Fruit fly (Drosophila melanogaster) whole organism, wandering third instar larva: ENCODE data around the gene Sfmbt.

Experiments
- CG9705 ChIP-seq: fragments of 200-800 bp; sonication (Bioruptor generic); optimal IDR thresholded peaks from 2 replicates; lab custom pipeline; 2018; ENCODE audit warnings: missing biosample characterization, mild to moderate bottlenecking, missing genetic modification characterization
- CrebA ChIP-seq: fragments of 200-800 bp; sonication (Bioruptor generic); optimal IDR thresholded peaks from 2 replicates; lab custom pipeline; 2016; ENCODE audit warnings: missing biosample characterization, mild to moderate bottlenecking, missing genetic modification characterization, borderline replicate concordance
- Dif ChIP-seq: fragments of 200-275, 200-300 bp; sonication (Bioruptor generic); optimal IDR thresholded peaks from 2 replicates; lab custom pipeline; 2018; ENCODE audit warnings: missing biosample characterization, missing genetic modification characterization; ENCODE audit not compliant: partially characterized antibody
- HLH106 ChIP-seq: fragments of 200-800 bp; optimal IDR thresholded peaks from 3 replicates; lab custom pipeline; 2019; ENCODE audit warnings: missing biosample characterization, mild to moderate bottlenecking, missing genetic modification characterization, moderate library complexity
- Hr78 ChIP-seq: fragments of >200 bp; optimal IDR thresholded peaks from 2 replicates; lab custom pipeline; 2017; ENCODE audit warnings: missing biosample characterization, missing genetic modification characterization
- Hr83 ChIP-seq: fragments of 200-300 bp; sonication (Bioruptor generic); optimal IDR thresholded peaks from 2 replicates; lab custom pipeline; 2016; ENCODE audit warnings: missing biosample characterization, mild to moderate bottlenecking, missing genetic modification characterization, moderate library complexity; ENCODE audit not compliant: poor library complexity, severe bottlenecking
- Jra ChIP-seq: sonication (Bioruptor generic); optimal IDR thresholded peaks from 2 replicates; lab custom pipeline; 2016; ENCODE audit warnings: missing biosample characterization, missing genetic modification characterization
- Mio ChIP-seq: sonication (Bioruptor generic); optimal IDR thresholded peaks from 2 replicates; lab custom pipeline; 2016; ENCODE audit warnings: missing biosample characterization, missing genetic modification characterization
- Myc ChIP-seq: fragments of >200 bp; optimal IDR thresholded peaks from 2 replicates; lab custom pipeline; 2017
- OdsH ChIP-seq: fragments of 200-800 bp; sonication (Bioruptor generic); optimal IDR thresholded peaks from 2 replicates; lab custom pipeline; 2016; ENCODE audit warnings: missing biosample characterization, mild to moderate bottlenecking, missing genetic modification characterization
- Rel ChIP-seq, 2 experiments: fragments of 200-800 bp; sonication (Bioruptor generic) in 1 of 2; optimal IDR thresholded peaks; 2 replicates in 1 of 2; 3 replicates in 1 of 2; lab custom pipeline; 2016 to 2019; ENCODE audit warnings: mild to moderate bottlenecking in 2 of 2, missing biosample characterization in 2 of 2, missing genetic modification characterization in 2 of 2, moderate library complexity in 1 of 2
- Sp1 ChIP-seq: fragments of 200-800 bp; sonication (Bioruptor generic); optimal IDR thresholded peaks from 3 replicates; lab custom pipeline; 2019; ENCODE audit warnings: missing biosample characterization, mild to moderate bottlenecking, missing genetic modification characterization, moderate library complexity
- Vsx2 ChIP-seq: fragments of 200-300, 225-300 bp; sonication (Bioruptor generic); optimal IDR thresholded peaks from 2 replicates; lab custom pipeline; 2018; ENCODE audit warnings: missing biosample characterization, missing genetic modification characterization; ENCODE audit not compliant: partially characterized antibody
- brk ChIP-seq: fragments of 200-800 bp; sonication (Bioruptor generic); optimal IDR thresholded peaks from 2 replicates; lab custom pipeline; 2016; ENCODE audit warnings: missing biosample characterization, mild to moderate bottlenecking, missing genetic modification characterization
- dl ChIP-seq, 2 experiments: fragments of 175-275, 200-275 bp in 1 of 2; fragments of 200-275 bp in 1 of 2; sonication (Bioruptor generic); optimal IDR thresholded peaks; lab custom pipeline; 2018; ENCODE audit warnings: mild to moderate bottlenecking in 2 of 2, missing biosample characterization in 2 of 2, missing genetic modification characterization in 2 of 2, moderate library complexity in 2 of 2; ENCODE audit not compliant: partially characterized antibody in 2 of 2, insufficient read depth in 1 of 2
- dmrt93B ChIP-seq: fragments of 200-800 bp; sonication (Bioruptor generic); optimal IDR thresholded peaks from 2 replicates; lab custom pipeline; 2018; ENCODE audit warnings: missing biosample characterization, mild to moderate bottlenecking, missing genetic modification characterization
- dsf ChIP-seq: sonication (Bioruptor generic); optimal IDR thresholded peaks from 2 replicates; lab custom pipeline; 2016; ENCODE audit warnings: missing biosample characterization, missing genetic modification characterization, borderline replicate concordance
- ey ChIP-seq: fragments of 200-800 bp; sonication (Bioruptor generic); optimal IDR thresholded peaks from 2 replicates; lab custom pipeline; 2016; ENCODE audit warnings: missing biosample characterization, missing genetic modification characterization
- foxo ChIP-seq, 2 experiments: fragments of 200-800 bp; sonication (Bioruptor generic); optimal IDR thresholded peaks; 2 replicates in 1 of 2; 3 replicates in 1 of 2; lab custom pipeline; 2016 to 2017; ENCODE audit warnings: missing biosample characterization in 2 of 2, missing genetic modification characterization in 2 of 2
- fru ChIP-seq: fragments of 200-800 bp; sonication (Bioruptor generic); optimal IDR thresholded peaks from 3 replicates; lab custom pipeline; 2016; ENCODE audit warnings: missing biosample characterization, mild to moderate bottlenecking, missing genetic modification characterization
- h ChIP-seq: fragments of 200-800 bp; sonication (Bioruptor generic); optimal IDR thresholded peaks from 3 replicates; lab custom pipeline; 2016; ENCODE audit warnings: missing biosample characterization, mild to moderate bottlenecking, missing genetic modification characterization
- lola ChIP-seq: fragments of >200 bp; optimal IDR thresholded peaks from 2 replicates; lab custom pipeline; 2017; ENCODE audit warnings: missing biosample characterization, missing genetic modification characterization
- pan ChIP-seq: fragments of >200 bp; optimal IDR thresholded peaks from 2 replicates; lab custom pipeline; 2017
- rgr ChIP-seq: fragments of 200-800 bp; sonication (Bioruptor generic); optimal IDR thresholded peaks from 3 replicates; lab custom pipeline; 2016; ENCODE audit warnings: missing biosample characterization, mild to moderate bottlenecking, missing genetic modification characterization
- sv ChIP-seq: fragments of 200-800 bp; sonication (Bioruptor generic); optimal IDR thresholded peaks from 3 replicates; lab custom pipeline; 2016; ENCODE audit warnings: missing biosample characterization, missing genetic modification characterization
- tai ChIP-seq: sonication (Bioruptor generic); optimal IDR thresholded peaks from 2 replicates; lab custom pipeline; 2016; ENCODE audit warnings: missing biosample characterization, missing genetic modification characterization
- usp ChIP-seq: fragments of >200 bp; optimal IDR thresholded peaks from 2 replicates; lab custom pipeline; 2017; ENCODE audit warnings: missing biosample characterization, missing genetic modification characterization
- woc ChIP-seq: sonication (Bioruptor generic); optimal IDR thresholded peaks from 2 replicates; lab custom pipeline; 2016; ENCODE audit warnings: missing biosample characterization, mild to moderate bottlenecking, missing genetic modification characterization

The Sfmbt gene

DNA sequence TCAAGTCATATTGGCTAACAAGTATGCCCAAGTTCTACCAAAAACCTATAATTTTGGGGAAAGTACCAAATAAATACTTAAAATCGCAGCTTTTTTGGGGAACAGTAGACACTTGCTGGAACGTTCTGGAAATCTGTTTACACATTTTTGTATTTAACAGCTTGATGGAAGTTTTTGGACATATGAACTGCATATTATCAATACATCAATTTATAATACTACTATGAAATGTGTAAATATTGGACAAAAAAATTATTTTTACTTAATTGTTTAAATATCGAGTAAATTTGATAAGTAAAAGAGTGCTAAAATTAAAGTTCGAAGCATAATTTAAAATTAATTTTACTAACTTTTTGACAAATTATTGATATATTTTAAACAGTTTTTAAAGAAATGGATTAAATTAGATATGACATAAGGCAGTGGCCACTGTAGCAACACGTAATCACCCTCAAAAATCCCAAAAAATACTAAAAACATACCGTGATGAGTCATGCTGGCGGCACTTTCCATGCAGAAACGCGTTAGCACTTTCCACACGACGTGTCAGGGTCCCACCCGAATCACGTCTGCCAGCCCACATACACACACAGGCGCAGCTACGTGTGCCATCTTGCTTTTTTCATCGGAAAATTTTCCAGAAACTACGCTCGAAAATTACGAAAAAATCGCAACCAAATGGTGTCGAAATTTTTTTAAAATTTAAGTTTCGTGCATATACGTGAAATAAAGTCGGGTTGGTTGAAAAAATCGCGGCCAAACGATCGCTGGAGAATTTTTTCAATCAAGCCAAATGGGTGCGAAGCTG lies 11.4 kb downstream of the Sfmbt start, which contains the start of gene Sirt1 (continued):
- TF ChIP-seq woc (GFP tag; lab: Kevin White, UChicago) (peak; percentile 82), Mio (GFP tag; lab: Kevin White, UChicago) (no peak), Hr78 (GFP tag; lab: Kevin White, UChicago) (no peak), fru (GFP tag; lab: Kevin White, UChicago) (peak; percentile 59), brk (GFP tag; lab: Kevin White, UChicago) (no peak), Jra (GFP tag; lab: Kevin White, UChicago) (peak; percentile 80)

DNA sequence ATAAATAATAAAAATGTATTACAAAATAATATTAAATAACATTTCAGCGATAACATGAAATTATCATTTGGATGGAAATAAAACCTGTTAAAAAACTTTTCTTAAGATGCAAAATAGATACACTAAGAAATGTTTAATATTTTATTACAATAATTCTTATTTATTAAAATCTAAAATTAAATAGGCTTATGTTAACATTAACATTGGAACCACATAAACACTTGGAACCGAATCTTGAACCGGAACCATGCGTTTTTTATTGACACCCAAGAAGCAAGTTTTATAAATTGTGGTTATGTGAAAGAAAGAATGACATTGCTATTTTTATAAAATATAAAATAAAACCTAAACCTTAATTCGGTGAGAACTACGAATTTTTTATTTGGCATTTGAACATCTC lies 16.4 kb downstream of the Sfmbt start, which contains the start of gene kmg:
TSS of gene kmg (plus strand) at position 301 of the 400 bp plus-strand sequence.
- TF ChIP-seq Sp1 (GFP tag; lab: Kevin White, UChicago) (no peak), foxo (GFP tag; optimal IDR thresholded peaks at IDR 0.05; lab: Kevin White, UChicago) (no peak), CG9705 (GFP tag; lab: Kevin White, UChicago) (no peak), Vsx2 (GFP tag; lab: Kevin White, UChicago) (no peak), brk (GFP tag; lab: Kevin White, UChicago) (no peak), CrebA (GFP tag; lab: Kevin White, UChicago) (no peak), pan (lab: Kevin White, UChicago) (no peak), OdsH (GFP tag; lab: Kevin White, UChicago) (no peak), tai (GFP tag; lab: Kevin White, UChicago) (no peak), sv (GFP tag; lab: Kevin White, UChicago) (no peak), HLH106 (tag; lab: Kevin White, UChicago) (no peak), Rel (GFP tag; optimal IDR thresholded peaks at IDR 0.05; lab: Kevin White, UChicago) (no peak), Rel (tag; optimal IDR thresholded peaks at IDR 0.05; lab: Kevin White, UChicago) (no peak), lola (GFP tag; lab: Kevin White, UChicago) (no peak), fru (GFP tag; lab: Kevin White, UChicago) (no peak)
- TF ChIP-seq, all 38 proteins: peak for 0

DNA sequence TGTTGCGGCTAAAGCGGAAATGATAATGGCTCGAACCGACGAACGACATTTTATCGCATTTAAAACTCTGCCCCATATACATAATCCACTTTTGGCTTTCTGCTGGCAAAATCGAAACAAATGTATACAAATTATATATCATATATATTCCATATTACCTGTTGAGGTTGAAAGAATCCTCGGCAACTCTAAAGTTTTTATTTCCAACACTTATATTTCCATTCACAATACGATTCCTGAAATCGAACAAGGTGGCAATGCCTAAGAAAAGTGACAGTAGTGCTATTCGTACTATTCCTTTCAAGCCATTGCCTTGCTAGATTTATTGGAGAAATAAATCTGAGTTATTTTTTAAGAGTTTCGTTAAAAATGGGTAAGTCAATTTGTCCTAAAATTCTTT lies 18.1 kb downstream of the Sfmbt start, which contains the start of gene Pk34A:
TSS of gene Pk34A (plus strand) at position 301 of the 400 bp plus-strand sequence.
- TF ChIP-seq Mio (GFP tag; lab: Kevin White, UChicago) (no peak), brk (GFP tag; lab: Kevin White, UChicago) (no peak), Hr83 (GFP tag; lab: Kevin White, UChicago) (no peak), lola (GFP tag; lab: Kevin White, UChicago) (no peak), rgr (GFP tag; lab: Kevin White, UChicago) (no peak), woc (GFP tag; lab: Kevin White, UChicago) (no peak), dsf (GFP tag; lab: Kevin White, UChicago) (no peak), OdsH (GFP tag; lab: Kevin White, UChicago) (no peak), ey (GFP tag; lab: Kevin White, UChicago) (no peak), Dif (no peak)

DNA sequence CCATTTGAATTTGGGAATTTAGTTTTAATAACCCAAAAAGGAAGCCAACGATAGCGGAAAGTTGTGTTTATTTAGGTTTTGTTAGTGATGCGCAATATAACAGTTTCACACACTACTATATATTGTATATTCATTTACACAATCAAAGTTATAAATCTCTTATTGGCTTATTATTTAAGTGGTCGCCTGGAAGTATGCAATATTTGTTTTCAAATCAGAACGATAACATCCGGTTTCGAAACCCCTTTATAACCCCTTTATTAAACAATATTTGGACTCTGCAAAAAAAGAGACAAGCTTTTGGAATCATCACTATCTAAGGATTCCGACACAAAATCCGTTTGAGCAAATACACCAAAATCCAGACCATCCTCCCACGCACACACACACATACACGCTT lies 18.7 kb downstream of the Sfmbt start:
- no peak for TF ChIP-seq tai (GFP tag; lab: Kevin White, UChicago)
- TF ChIP-seq dl (GFP tag; optimal IDR thresholded peaks at IDR 0.05; lab: Kevin White, UChicago; ENCODE audit: insufficient read depth in 1 of 2, partially characterized antibody in 2 of 2) = no peak
- TF ChIP-seq rgr (GFP tag; lab: Kevin White, UChicago) = peak; percentile 28
- TF ChIP-seq dsf (GFP tag; lab: Kevin White, UChicago) = no peak
- peak; percentile 5 for TF ChIP-seq dmrt93B
- no peak for TF ChIP-seq usp
- no peak for TF ChIP-seq sv (GFP tag; lab: Kevin White, UChicago)
- TF ChIP-seq Vsx2 (GFP tag; lab: Kevin White, UChicago) = no peak
- peak; percentile 17 for TF ChIP-seq Myc (lab: Kevin White, UChicago)
- TF ChIP-seq h (GFP tag; lab: Kevin White, UChicago) = peak; percentile 28
- no peak for TF ChIP-seq lola (GFP tag; lab: Kevin White, UChicago)
- TF ChIP-seq HLH106 (tag; lab: Kevin White, UChicago) = peak; percentile 27
